2 worm cellular contexts compared by ENCODE assay signal in genomic region chrV:5820401-5820800, ce11.
A peak's percentile ranks its signal among the peaks of the same experiment; 100 is the strongest.
TF ChIP-seq lines count a peak whose summit lies in the region.

No protein-coding gene starts in this region.

TF ChIP-seq in whole organism, L2 larva, 48 proteins besides CTCF, POLR2A, EP300 and RAD21:
- TF ChIP-seq ceh-16 (tag; optimal IDR thresholded peaks at IDR 0.05; lab: Kevin White, UChicago) (no peak), nhr-10 (tag; optimal IDR thresholded peaks at IDR 0.05; lab: Kevin White, UChicago) (no peak), lin-39 (tag; optimal IDR thresholded peaks at IDR 0.05; lab: Kevin White, UChicago) (no peak), sma-9 (GFP tag; optimal IDR thresholded peaks at IDR 0.05; lab: Kevin White, UChicago) (peak; percentile 69), sma-9 (tag; optimal IDR thresholded peaks at IDR 0.05; lab: Kevin White, UChicago) (no peak), sma-3 (GFP tag; optimal IDR thresholded peaks at IDR 0.05; lab: Kevin White, UChicago) (peak; percentile 90), ceh-82 (tag; optimal IDR thresholded peaks at IDR 0.05; lab: Kevin White, UChicago) (no peak), nhr-11 (tag; optimal IDR thresholded peaks at IDR 0.05; lab: Kevin White, UChicago) (no peak), nhr-77 (tag; optimal IDR thresholded peaks at IDR 0.05; lab: Kevin White, UChicago) (no peak), gmeb-1 (tag; optimal IDR thresholded peaks at IDR 0.05; lab: Kevin White, UChicago) (no peak), crh-2 (tag; optimal IDR thresholded peaks at IDR 0.05; lab: Kevin White, UChicago) (no peak), nhr-237 (tag; optimal IDR thresholded peaks at IDR 0.05; lab: Kevin White, UChicago) (no peak), nhr-6 (tag; optimal IDR thresholded peaks at IDR 0.05; lab: Kevin White, UChicago) (no peak), nhr-129 (tag; optimal IDR thresholded peaks at IDR 0.05; lab: Kevin White, UChicago) (peak; percentile 15)

TF ChIP-seq in whole organism, L4 larva, 104 proteins besides CTCF, POLR2A, EP300 and RAD21:
- no peak for TF ChIP-seq mes-2 (tag; optimal IDR thresholded peaks at IDR 0.05; lab: Kevin White, UChicago; ENCODE audit: poor library complexity, severe bottlenecking)
- no peak for TF ChIP-seq ctbp-1 (GFP tag; IDR thresholded peaks at IDR 0.05; lab: Robert Waterston, UW)
- TF ChIP-seq lin-39 (tag; optimal IDR thresholded peaks at IDR 0.05; lab: Kevin White, UChicago), result no peak
- no peak for TF ChIP-seq aly-2 (tag; optimal IDR thresholded peaks at IDR 0.05; lab: Kevin White, UChicago)
- TF ChIP-seq pqm-1 (tag; optimal IDR thresholded peaks at IDR 0.05; lab: Kevin White, UChicago), result peak; percentile 0
- TF ChIP-seq lin-29 (GFP tag; IDR thresholded peaks at IDR 0.05; lab: Robert Waterston, UW), result no peak
- TF ChIP-seq nhr-25 (tag; optimal IDR thresholded peaks at IDR 0.05; lab: Kevin White, UChicago; ENCODE audit: borderline replicate concordance, insufficient read depth), result no peak
- no peak for TF ChIP-seq nhr-6 (tag; optimal IDR thresholded peaks at IDR 0.05; lab: Kevin White, UChicago)
- TF ChIP-seq aha-1 (tag; lab: Kevin White, UChicago), result peak; percentile 69
- TF ChIP-seq dmd-8 (GFP tag; IDR thresholded peaks at IDR 0.05; lab: Robert Waterston, UW), result no peak
- TF ChIP-seq ceh-62 (tag; optimal IDR thresholded peaks at IDR 0.05; lab: Kevin White, UChicago), result no peak
- TF ChIP-seq T26A8.4 (GFP tag; IDR thresholded peaks at IDR 0.05; lab: Robert Waterston, UW), result no peak
- peak; percentile 62 for TF ChIP-seq dmd-6 (GFP tag; IDR thresholded peaks at IDR 0.05; lab: Robert Waterston, UW)
- peak in 1 of 2 experiments; percentile 66 for TF ChIP-seq hif-1 (tag; optimal IDR thresholded peaks at IDR 0.05; lab: Kevin White, UChicago)
- TF ChIP-seq nhr-48 (tag; optimal IDR thresholded peaks at IDR 0.05; lab: Kevin White, UChicago), result peak; percentile 31
- TF ChIP-seq daf-16 (GFP tag; optimal IDR thresholded peaks at IDR 0.05; lab: Kevin White, UChicago), result no peak
- TF ChIP-seq daf-16 (tag; optimal IDR thresholded peaks at IDR 0.05; lab: Kevin White, UChicago), result peak; percentile 10
- TF ChIP-seq D1046.2 (GFP tag; IDR thresholded peaks at IDR 0.05; lab: Robert Waterston, UW), result no peak
- no peak for TF ChIP-seq F44E2.7 (GFP tag; IDR thresholded peaks at IDR 0.05; lab: Robert Waterston, UW)
- TF ChIP-seq nhr-237 (tag; optimal IDR thresholded peaks at IDR 0.05; lab: Kevin White, UChicago), result no peak
- TF ChIP-seq php-3 (GFP tag; IDR thresholded peaks at IDR 0.05; lab: Robert Waterston, UW), result no peak
- TF ChIP-seq hmg-1.1 (GFP tag; IDR thresholded peaks at IDR 0.05; lab: Robert Waterston, UW), result no peak
